Fruit fly (Drosophila melanogaster) whole organism, prepupa: ENCODE data around the gene CG31600.
A peak's percentile ranks its signal among the peaks of the same experiment; 100 is the strongest.

Experiments used
- CG10631 ChIP-seq: fragments of 200-800 bp; sonication (Bioruptor generic); optimal IDR thresholded peaks from 2 replicates; lab custom pipeline; 2016; ENCODE audit warnings: missing biosample characterization, missing genetic modification characterization
- CG10669 ChIP-seq: fragments of 200-800 bp; sonication (Bioruptor generic); optimal IDR thresholded peaks from 3 replicates; lab custom pipeline; 2018; ENCODE audit warnings: missing biosample characterization, mild to moderate bottlenecking, missing genetic modification characterization, moderate library complexity
- CG11294 ChIP-seq: fragments of 200-800 bp; sonication (Bioruptor generic); IDR thresholded peaks from 2 replicates; pipeline ENCODE4 v1.3.6; 2022; ENCODE audit warnings: missing biosample characterization, missing genetic modification characterization
- CG11762 ChIP-seq: fragments of 200-800 bp; sonication (Bioruptor generic); optimal IDR thresholded peaks from 3 replicates; lab custom pipeline; 2016; ENCODE audit warnings: missing biosample characterization, missing genetic modification characterization; ENCODE audit not compliant: insufficient read depth
- CG11902 ChIP-seq: fragments of 200-800 bp; sonication (Bioruptor generic); optimal IDR thresholded peaks from 3 replicates; lab custom pipeline; 2016; ENCODE audit warnings: missing biosample characterization, missing genetic modification characterization
- CG15336 ChIP-seq: fragments of 200-800 bp; sonication (Bioruptor generic); IDR thresholded peaks from 2 replicates; pipeline ENCODE4 v1.3.6; 2022; ENCODE audit warnings: missing biosample characterization, missing genetic modification characterization
- CG1621 ChIP-seq: fragments of 200-800 bp; sonication (Bioruptor generic); optimal IDR thresholded peaks from 3 replicates; lab custom pipeline; 2018; ENCODE audit warnings: missing biosample characterization, mild to moderate bottlenecking, missing genetic modification characterization
- CG3032 ChIP-seq: fragments of 200-800 bp; optimal IDR thresholded peaks from 2 replicates; lab custom pipeline; 2019; ENCODE audit warnings: missing biosample characterization, mild to moderate bottlenecking, missing genetic modification characterization, moderate library complexity
- CG31627 ChIP-seq: fragments of 200-800 bp; sonication (Bioruptor generic); optimal IDR thresholded peaks from 3 replicates; lab custom pipeline; 2016; ENCODE audit warnings: missing biosample characterization, missing genetic modification characterization
- CG32006 ChIP-seq: fragments of 200-800 bp; sonication (Bioruptor generic); optimal IDR thresholded peaks from 3 replicates; lab custom pipeline; 2017; ENCODE audit warnings: missing biosample characterization, mild to moderate bottlenecking, missing genetic modification characterization
- CG3919 ChIP-seq: fragments of 200-800 bp; sonication (Bioruptor generic); optimal IDR thresholded peaks from 3 replicates; lab custom pipeline; 2016; ENCODE audit warnings: missing biosample characterization, missing genetic modification characterization
- CG6163 ChIP-seq: fragments of 200-800 bp; sonication (Bioruptor generic); IDR thresholded peaks from 3 replicates; pipeline ENCODE4 v1.3.6; 2022; ENCODE audit warnings: missing biosample characterization, missing genetic modification characterization
- CG6276 ChIP-seq: fragments of 200-800 bp; sonication (Bioruptor generic); optimal IDR thresholded peaks from 2 replicates; lab custom pipeline; 2017; ENCODE audit warnings: missing biosample characterization, mild to moderate bottlenecking, missing genetic modification characterization
- CG6792 ChIP-seq: fragments of 200-800 bp; sonication (Bioruptor generic); optimal IDR thresholded peaks from 3 replicates; lab custom pipeline; 2016; ENCODE audit warnings: missing biosample characterization, missing genetic modification characterization
- CG6854 ChIP-seq: fragments of 200-800 bp; sonication (Bioruptor generic); optimal IDR thresholded peaks from 2 replicates; lab custom pipeline; 2017; ENCODE audit warnings: missing biosample characterization, mild to moderate bottlenecking, missing genetic modification characterization
- CG8319 ChIP-seq: fragments of 200-800 bp; sonication (Bioruptor generic); optimal IDR thresholded peaks from 3 replicates; lab custom pipeline; 2016; ENCODE audit warnings: missing biosample characterization, missing genetic modification characterization
- CG9139 ChIP-seq: fragments of 200-800 bp; sonication (Bioruptor generic); optimal IDR thresholded peaks from 3 replicates; lab custom pipeline; 2017; ENCODE audit warnings: missing biosample characterization, mild to moderate bottlenecking, missing genetic modification characterization
- Eip78C ChIP-seq: fragments of 200-800 bp; sonication (Bioruptor generic); peaks from one replicate; lab custom pipeline; 2016; ENCODE audit warnings: missing biosample characterization, missing genetic modification characterization
- Ets21C ChIP-seq: fragments of 200-800 bp; sonication (Bioruptor generic); optimal IDR thresholded peaks from 3 replicates; lab custom pipeline; 2016; ENCODE audit warnings: missing biosample characterization, missing genetic modification characterization
- Ets96B ChIP-seq: fragments of 200-800 bp; optimal IDR thresholded peaks from 2 replicates; lab custom pipeline; 2019; ENCODE audit warnings: missing biosample characterization, mild to moderate bottlenecking, missing genetic modification characterization, moderate library complexity
- Gug ChIP-seq: fragments of 200-800 bp; sonication (Bioruptor generic); IDR thresholded peaks from 2 replicates; pipeline ENCODE4 v1.3.6; 2022; ENCODE audit warnings: missing biosample characterization, missing genetic modification characterization
- Hr38 ChIP-seq: sonication (Bioruptor generic); optimal IDR thresholded peaks from 2 replicates; lab custom pipeline; 2016; ENCODE audit warnings: missing biosample characterization, missing genetic modification characterization
- Hr39 ChIP-seq: fragments of 200-800 bp; sonication (Bioruptor generic); optimal IDR thresholded peaks from 2 replicates; lab custom pipeline; 2016; ENCODE audit warnings: missing biosample characterization, missing genetic modification characterization
- Lpt ChIP-seq: fragments of 200-800 bp; sonication (Bioruptor generic); optimal IDR thresholded peaks from 3 replicates; lab custom pipeline; 2016; ENCODE audit warnings: missing biosample characterization, missing genetic modification characterization
- Smox ChIP-seq: fragments of 200-800 bp; sonication (Bioruptor generic); optimal IDR thresholded peaks from 3 replicates; lab custom pipeline; 2016; ENCODE audit warnings: missing biosample characterization, missing genetic modification characterization
- Sox102F ChIP-seq: fragments of 200-800 bp; sonication (Bioruptor generic); optimal IDR thresholded peaks from 2 replicates; lab custom pipeline; 2016; ENCODE audit warnings: missing biosample characterization, mild to moderate bottlenecking, missing genetic modification characterization
- Sox14 ChIP-seq: fragments of 200-800 bp; sonication (Bioruptor generic); optimal IDR thresholded peaks from 3 replicates; lab custom pipeline; 2016; ENCODE audit warnings: missing biosample characterization, missing genetic modification characterization
- Sox15 ChIP-seq: fragments of 200-800 bp; sonication (Bioruptor generic); optimal IDR thresholded peaks from 3 replicates; lab custom pipeline; 2016; ENCODE audit warnings: missing biosample characterization, missing genetic modification characterization
- dac ChIP-seq: fragments of 200-800 bp; sonication (Bioruptor generic); optimal IDR thresholded peaks from 2 replicates; lab custom pipeline; 2017; ENCODE audit warnings: missing biosample characterization, mild to moderate bottlenecking, missing genetic modification characterization
- dsx ChIP-seq: fragments of 200-800 bp; optimal IDR thresholded peaks from 3 replicates; lab custom pipeline; 2019; ENCODE audit warnings: missing biosample characterization, mild to moderate bottlenecking, missing genetic modification characterization, moderate library complexity; ENCODE audit not compliant: poor library complexity, severe bottlenecking
- eg ChIP-seq: fragments of 200-800 bp; sonication (Bioruptor generic); IDR thresholded peaks from 3 replicates; pipeline ENCODE4 v1.3.6; 2022; ENCODE audit warnings: missing biosample characterization, missing genetic modification characterization
- esn ChIP-seq: fragments of 200-800 bp; sonication (Bioruptor generic); optimal IDR thresholded peaks from 2 replicates; lab custom pipeline; 2016; ENCODE audit warnings: missing biosample characterization, mild to moderate bottlenecking, missing genetic modification characterization, moderate library complexity
- fd85E ChIP-seq: fragments of 200-800 bp; sonication (Bioruptor generic); optimal IDR thresholded peaks from 3 replicates; lab custom pipeline; 2016; ENCODE audit warnings: missing biosample characterization, missing genetic modification characterization
- fkh ChIP-seq: fragments of 200-800 bp; sonication (Bioruptor generic); optimal IDR thresholded peaks from 3 replicates; lab custom pipeline; 2017; ENCODE audit warnings: missing biosample characterization, mild to moderate bottlenecking, missing genetic modification characterization, moderate library complexity
- net ChIP-seq: fragments of 200-800 bp; sonication (Bioruptor generic); optimal IDR thresholded peaks from 3 replicates; lab custom pipeline; 2016; ENCODE audit warnings: missing biosample characterization, missing genetic modification characterization
- pdm3 ChIP-seq: fragments of 200-800 bp; sonication (Bioruptor generic); optimal IDR thresholded peaks from 3 replicates; lab custom pipeline; 2016; ENCODE audit warnings: missing biosample characterization, missing genetic modification characterization
- salr ChIP-seq, 2 experiments: fragments of 200-800 bp; sonication (Bioruptor generic); optimal IDR thresholded peaks; 3 replicates each; lab custom pipeline; 2016 to 2018; ENCODE audit warnings: missing biosample characterization in 2 of 2, missing genetic modification characterization in 2 of 2, mild to moderate bottlenecking in 1 of 2
- spab ChIP-seq: fragments of 200-800 bp; sonication (Bioruptor generic); optimal IDR thresholded peaks from 2 replicates; lab custom pipeline; 2017; ENCODE audit warnings: missing biosample characterization, mild to moderate bottlenecking, missing genetic modification characterization, missing genetic modification reagents
- ss ChIP-seq, 2 experiments: fragments of 200-800 bp; sonication (Bioruptor generic); optimal IDR thresholded peaks; 2 replicates in 1 of 2; 3 replicates in 1 of 2; lab custom pipeline; 2017 to 2018; ENCODE audit warnings: mild to moderate bottlenecking in 2 of 2, missing biosample characterization in 2 of 2, missing genetic modification characterization in 2 of 2, moderate library complexity in 1 of 2
- svp ChIP-seq: fragments of 200-800 bp; sonication (Bioruptor generic); peaks from one replicate; lab custom pipeline; 2016; ENCODE audit warnings: missing biosample characterization, missing genetic modification characterization
- vri ChIP-seq: fragments of 200-800 bp; sonication (Bioruptor generic); optimal IDR thresholded peaks from 3 replicates; lab custom pipeline; 2016; ENCODE audit warnings: missing biosample characterization, mild to moderate bottlenecking, missing genetic modification characterization

CG31600 gene

dm6 chr2L:21879411-21879810 is 35.7 kb downstream of the CG31600 start (continued):
- TF ChIP-seq CG1621 = no peak
- no peak for TF ChIP-seq CG32006 (GFP tag; lab: Kevin White, UChicago)
- TF ChIP-seq CG3919 (GFP tag; lab: Kevin White, UChicago) = peak; percentile 14
- peak; percentile 37 for TF ChIP-seq CG6792
- no peak for TF ChIP-seq Lpt (GFP tag; lab: Kevin White, UChicago)
- TF ChIP-seq dsx (GFP tag; lab: Kevin White, UChicago) = peak; percentile 38
- peak; percentile 78 for TF ChIP-seq svp (GFP tag; lab: Kevin White, UChicago)
- TF ChIP-seq ss (GFP tag; optimal IDR thresholded peaks at IDR 0.05; lab: Kevin White, UChicago) = peak in 1 of 2 experiments; percentile 32
- TF ChIP-seq CG8319 (GFP tag; lab: Kevin White, UChicago) = peak; percentile 22
- peak; percentile 58 for TF ChIP-seq Smox
- TF ChIP-seq CG10631 (GFP tag; lab: Kevin White, UChicago) = peak; percentile 38
- TF ChIP-seq CG3032 (tag; lab: Kevin White, UChicago) = peak; percentile 48
- TF ChIP-seq CG11762 (GFP tag; lab: Kevin White, UChicago) = no peak
- peak; percentile 8 for TF ChIP-seq Ets21C
- no peak for TF ChIP-seq CG6276 (GFP tag; lab: Kevin White, UChicago)
- peak; percentile 37 for TF ChIP-seq vri (GFP tag; lab: Kevin White, UChicago)
- peak; percentile 51 for TF ChIP-seq CG10669 (GFP tag; lab: Kevin White, UChicago)
- no peak for TF ChIP-seq fkh (GFP tag; lab: Kevin White, UChicago)
- peak; percentile 43 for TF ChIP-seq Sox102F
- peak; percentile 52 for TF ChIP-seq Ets96B (tag; lab: Kevin White, UChicago)
- TF ChIP-seq fd85E = no peak
- TF ChIP-seq Eip78C (GFP tag; lab: Kevin White, UChicago) = peak; percentile 87
- peak; percentile 25 for TF ChIP-seq CG31627 (GFP tag; lab: Kevin White, UChicago)
- TF ChIP-seq Gug (GFP tag; lab: Robert Waterston, UW) = no peak
- TF ChIP-seq CG9139 = no peak
- no peak for TF ChIP-seq CG6854 (GFP tag; lab: Kevin White, UChicago)
- TF ChIP-seq CG15336 = no peak
- peak; percentile 24 for TF ChIP-seq Hr39
- no peak for TF ChIP-seq dac (GFP tag; lab: Kevin White, UChicago)
- peak; percentile 42 for TF ChIP-seq pdm3 (GFP tag; lab: Kevin White, UChicago)
- TF ChIP-seq CG11902 (GFP tag; lab: Kevin White, UChicago) = no peak

- TF ChIP-seq vri (GFP tag; lab: Kevin White, UChicago) = no peak
- no peak for TF ChIP-seq Gug (GFP tag; lab: Robert Waterston, UW)
- no peak for TF ChIP-seq Sox14 (GFP tag; lab: Kevin White, UChicago)
- TF ChIP-seq CG31627 (GFP tag; lab: Kevin White, UChicago) = no peak
- TF ChIP-seq CG6854 (GFP tag; lab: Kevin White, UChicago) = no peak
- TF ChIP-seq CG6163 (GFP tag; lab: Robert Waterston, UW) = no peak
- no peak for TF ChIP-seq eg (GFP tag; lab: Robert Waterston, UW)
- TF ChIP-seq esn (GFP tag; lab: Kevin White, UChicago) = no peak
- no peak for TF ChIP-seq CG11762 (GFP tag; lab: Kevin White, UChicago)
- TF ChIP-seq CG9139 = no peak
- TF ChIP-seq CG6792 = no peak
- no peak for TF ChIP-seq Hr38 (GFP tag; lab: Kevin White, UChicago)
Measured at dm6 chr2L:21877006-21877405, 38.2 kb downstream of the CG31600 start.

DNA sequence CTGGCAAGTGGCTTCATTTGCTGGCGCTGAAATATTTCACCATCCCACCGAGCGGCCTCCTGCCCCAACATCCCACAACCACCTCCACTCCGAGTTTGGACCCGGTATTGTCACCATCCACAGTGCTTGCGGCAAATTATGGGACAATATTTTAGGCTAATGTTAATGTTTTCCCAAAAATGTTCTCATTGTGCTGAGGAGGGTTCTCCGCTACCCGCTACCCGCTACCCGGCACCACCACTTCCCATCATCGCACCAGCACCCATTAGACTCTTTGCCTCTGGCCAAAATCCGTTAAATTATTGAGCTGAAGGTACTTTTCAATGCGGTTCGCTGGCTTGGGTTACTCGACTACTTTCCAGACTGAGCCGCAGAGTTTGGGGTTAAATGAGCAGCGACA is 41.5 kb downstream of the CG31600 start:
- TF ChIP-seq CG6276 (GFP tag; lab: Kevin White, UChicago) (no peak), CG3919 (GFP tag; lab: Kevin White, UChicago) (no peak), net (no peak), CG11294 (no peak), fd85E (no peak), dac (GFP tag; lab: Kevin White, UChicago) (no peak), CG15336 (no peak), CG3032 (tag; lab: Kevin White, UChicago) (no peak), Hr38 (GFP tag; lab: Kevin White, UChicago) (no peak), CG9139 (no peak), salr (GFP tag; optimal IDR thresholded peaks at IDR 0.05; lab: Kevin White, UChicago) (no peak), spab (GFP tag; lab: Kevin White, UChicago) (no peak), Smox (no peak), Sox15 (no peak)
